Worm (Caenorhabditis elegans) whole organism, L3 larva: ENCODE results near the gene pmk-2.

ENCODE experiments used
- ZK546.5 ChIP-seq: sonication (generic microtip); optimal IDR thresholded peaks from 2 replicates; lab custom pipeline; 2017; ENCODE audit warnings: missing biosample characterization, missing genetic modification characterization
- ama-1 ChIP-seq: fragments of 150-350 bp; optimal IDR thresholded peaks from 2 replicates; lab custom pipeline; 2018
- daf-12 ChIP-seq: fragments of 150-350 bp; optimal IDR thresholded peaks from 2 replicates; lab custom pipeline; 2014; ENCODE audit warnings: missing biosample characterization, missing genetic modification reagents, missing genetic modification characterization
- egl-27 ChIP-seq: sonication (generic microtip); optimal IDR thresholded peaks from 4 replicates; lab custom pipeline; 2017; ENCODE audit warnings: missing biosample characterization, missing genetic modification reagents, missing genetic modification characterization
- eor-1 ChIP-seq, 2 experiments: fragments of 150-350 bp; optimal IDR thresholded peaks; 2 replicates each; lab custom pipeline; 2014 to 2018; ENCODE audit warnings: missing biosample characterization in 2 of 2, missing genetic modification characterization in 2 of 2
- jun-1 ChIP-seq: fragments of 150-350 bp; optimal IDR thresholded peaks from 2 replicates; lab custom pipeline; 2014; ENCODE audit warnings: missing biosample characterization, missing genetic modification reagents, missing genetic modification characterization
- lin-15B ChIP-seq: fragments of 150-350 bp; optimal IDR thresholded peaks from 2 replicates; lab custom pipeline; 2014; ENCODE audit warnings: missing biosample characterization, missing genetic modification characterization
- nhr-11 ChIP-seq: fragments of 150-350 bp; optimal IDR thresholded peaks from 2 replicates; lab custom pipeline; 2014; ENCODE audit warnings: missing biosample characterization, missing genetic modification characterization
- nhr-25 ChIP-seq: sonication (generic microtip); optimal IDR thresholded peaks from 2 replicates; lab custom pipeline; 2017; ENCODE audit warnings: missing biosample characterization, missing genetic modification characterization
- nhr-28 ChIP-seq: fragments of 150-350 bp; optimal IDR thresholded peaks from 2 replicates; lab custom pipeline; 2014; ENCODE audit warnings: missing biosample characterization, missing genetic modification characterization
- nhr-43 ChIP-seq: sonication (generic microtip); optimal IDR thresholded peaks from 2 replicates; lab custom pipeline; 2016; ENCODE audit warnings: mild to moderate bottlenecking, missing genetic modification characterization, missing compliant biosample characterization; ENCODE audit not compliant: poor library complexity, severe bottlenecking
- unc-62 ChIP-seq: fragments of 150-350 bp; sonication (generic microtip); optimal IDR thresholded peaks from 4 replicates; lab custom pipeline; 2014; ENCODE audit warnings: missing biosample characterization, missing genetic modification reagents, missing genetic modification characterization
- ztf-11 ChIP-seq: fragments of 150-350 bp; optimal IDR thresholded peaks from 2 replicates; lab custom pipeline; 2014; ENCODE audit warnings: missing biosample characterization, missing genetic modification characterization

DNA sequence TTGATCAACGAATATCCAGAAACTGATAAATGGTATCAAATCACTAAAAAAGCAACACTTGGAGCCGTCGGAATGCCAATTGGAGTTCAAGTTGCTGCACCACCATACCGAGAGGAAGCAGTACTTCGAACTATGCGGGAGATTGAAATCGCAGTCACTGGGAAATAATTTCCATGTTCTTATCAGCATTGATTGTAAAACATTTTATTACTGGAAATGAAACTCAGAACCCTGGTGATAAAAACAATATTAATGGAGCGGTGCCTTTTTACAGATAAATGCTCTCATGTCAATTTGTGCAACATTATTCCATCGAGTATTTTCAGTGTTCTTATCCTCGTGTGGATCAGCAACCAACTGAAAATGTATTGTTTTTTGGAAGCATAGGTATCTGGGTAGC, 18.5 kb downstream of the pmk-2 start:
- TF ChIP-seq eor-1 (tag; optimal IDR thresholded peaks at IDR 0.05; lab: Kevin White, UChicago) (no peak), lin-15B (tag; lab: Kevin White, UChicago) (no peak), ZK546.5 (tag; lab: Kevin White, UChicago) (no peak), nhr-11 (tag; lab: Kevin White, UChicago) (no peak), nhr-25 (tag; lab: Kevin White, UChicago) (no peak), ama-1 (lab: Kevin White, UChicago) (no peak), ztf-11 (tag; lab: Kevin White, UChicago) (no peak), unc-62 (GFP tag; lab: Kevin White, UChicago) (no peak), nhr-43 (tag; lab: Kevin White, UChicago) (no peak), egl-27 (tag; lab: Kevin White, UChicago) (no peak), nhr-28 (tag; lab: Kevin White, UChicago) (no peak), jun-1 (tag; lab: Kevin White, UChicago) (no peak), daf-12 (tag; lab: Kevin White, UChicago) (no peak)
